Fruit fly (Drosophila melanogaster) whole organism, embryonic: ENCODE data around the gene Mst89B.
A peak's percentile ranks its signal among the peaks of the same experiment; 100 is the strongest.

Experiments
- Abd-B ChIP-seq: fragments of 200-800 bp; sonication (Bioruptor generic); optimal IDR thresholded peaks from 2 replicates; lab custom pipeline; 2018; ENCODE audit warnings: missing biosample characterization, mild to moderate bottlenecking, missing genetic modification characterization, moderate library complexity
- Asciz ChIP-seq: fragments of 200-800 bp; sonication (Bioruptor generic); optimal IDR thresholded peaks from 2 replicates; lab custom pipeline; 2017; ENCODE audit warnings: missing biosample characterization, mild to moderate bottlenecking, missing genetic modification characterization, missing genetic modification reagents
- CG10147 ChIP-seq: fragments of 200-800 bp; sonication (Bioruptor generic); optimal IDR thresholded peaks from 2 replicates; lab custom pipeline; 2019; ENCODE audit warnings: missing biosample characterization, mild to moderate bottlenecking, missing genetic modification characterization, moderate library complexity
- CG10462 ChIP-seq: fragments of 200-800 bp; sonication (Bioruptor generic); optimal IDR thresholded peaks from 2 replicates; lab custom pipeline; 2016; ENCODE audit warnings: missing biosample characterization, missing genetic modification characterization
- CG10654 ChIP-seq: fragments of 200-800 bp; sonication (Bioruptor generic); optimal IDR thresholded peaks from 2 replicates; lab custom pipeline; 2016; ENCODE audit warnings: missing biosample characterization, missing genetic modification characterization
- CG10979 ChIP-seq: fragments of 200-800 bp; sonication (Bioruptor generic); optimal IDR thresholded peaks from 2 replicates; lab custom pipeline; 2018; ENCODE audit warnings: missing biosample characterization, mild to moderate bottlenecking, missing genetic modification characterization, moderate library complexity
- CG11723 ChIP-seq: fragments of 200-800 bp; sonication (Bioruptor generic); optimal IDR thresholded peaks from 2 replicates; lab custom pipeline; 2017; ENCODE audit warnings: missing biosample characterization, mild to moderate bottlenecking, missing genetic modification characterization
- CG12219 ChIP-seq: fragments of 200-800 bp; sonication (Bioruptor generic); optimal IDR thresholded peaks from 3 replicates; lab custom pipeline; 2018; ENCODE audit warnings: missing biosample characterization, mild to moderate bottlenecking, missing genetic modification characterization
- CG13296 ChIP-seq: fragments of 200-800 bp; sonication (Bioruptor generic); optimal IDR thresholded peaks from 3 replicates; lab custom pipeline; 2018; ENCODE audit warnings: missing biosample characterization, mild to moderate bottlenecking, missing genetic modification characterization
- CG13424 ChIP-seq: fragments of 200-800 bp; sonication (Bioruptor generic); optimal IDR thresholded peaks from 2 replicates; lab custom pipeline; 2019; ENCODE audit warnings: missing biosample characterization, mild to moderate bottlenecking, missing genetic modification characterization, moderate library complexity
- CG13894 ChIP-seq: fragments of 200-800 bp; sonication (Bioruptor generic); optimal IDR thresholded peaks from 3 replicates; lab custom pipeline; 2018; ENCODE audit warnings: missing biosample characterization, mild to moderate bottlenecking, missing genetic modification characterization, moderate library complexity
- CG15269 ChIP-seq: fragments of 200-800 bp; sonication (Bioruptor generic); optimal IDR thresholded peaks from 2 replicates; lab custom pipeline; 2018; ENCODE audit warnings: missing biosample characterization, mild to moderate bottlenecking, missing genetic modification characterization, moderate library complexity
- CG18262 ChIP-seq: fragments of 200-800 bp; optimal IDR thresholded peaks from 3 replicates; lab custom pipeline; 2019; ENCODE audit warnings: missing biosample characterization, mild to moderate bottlenecking, missing genetic modification characterization, moderate library complexity
- CG18764 ChIP-seq: fragments of 200-800 bp; sonication (Bioruptor generic); optimal IDR thresholded peaks from 3 replicates; lab custom pipeline; 2016; ENCODE audit warnings: missing biosample characterization, missing genetic modification characterization
- CG2202 ChIP-seq: fragments of 200-800 bp; sonication (Bioruptor generic); optimal IDR thresholded peaks from 2 replicates; lab custom pipeline; 2018; ENCODE audit warnings: missing biosample characterization, mild to moderate bottlenecking, missing genetic modification characterization
- CG43689 ChIP-seq: fragments of 200-800 bp; sonication (Bioruptor generic); IDR thresholded peaks from 2 replicates; pipeline ENCODE4 v1.3.6; 2022; ENCODE audit warnings: missing biosample characterization, missing genetic modification characterization
- CG4820 ChIP-seq: fragments of 200-800 bp; sonication (Bioruptor generic); optimal IDR thresholded peaks from 3 replicates; lab custom pipeline; 2016; ENCODE audit warnings: missing biosample characterization, missing genetic modification characterization
- CG4854 ChIP-seq: fragments of 200-800 bp; sonication (Bioruptor generic); optimal IDR thresholded peaks from 2 replicates; lab custom pipeline; 2016; ENCODE audit warnings: missing biosample characterization, missing genetic modification characterization, inconsistent platforms
- CG6654 ChIP-seq: fragments of 200-800 bp; sonication (Bioruptor generic); optimal IDR thresholded peaks from 2 replicates; lab custom pipeline; 2017; ENCODE audit warnings: missing biosample characterization, mild to moderate bottlenecking, missing genetic modification characterization
- CG8359 ChIP-seq: fragments of 200-800 bp; sonication (Bioruptor generic); optimal IDR thresholded peaks from 2 replicates; lab custom pipeline; 2017; ENCODE audit warnings: missing biosample characterization, mild to moderate bottlenecking, missing genetic modification characterization, borderline replicate concordance
- CG8388 ChIP-seq: fragments of 200-800 bp; sonication (Bioruptor generic); optimal IDR thresholded peaks from 2 replicates; lab custom pipeline; 2019; ENCODE audit warnings: missing biosample characterization, mild to moderate bottlenecking, missing genetic modification characterization, moderate library complexity
- CG8924 ChIP-seq: fragments of 200-800 bp; optimal IDR thresholded peaks from 3 replicates; lab custom pipeline; 2019; ENCODE audit warnings: missing biosample characterization, mild to moderate bottlenecking, missing genetic modification characterization, moderate library complexity
- CG9817 ChIP-seq: fragments of 200-800 bp; sonication (Bioruptor generic); optimal IDR thresholded peaks from 2 replicates; lab custom pipeline; 2018; ENCODE audit warnings: missing biosample characterization, mild to moderate bottlenecking, missing genetic modification characterization, moderate library complexity
- CTCF ChIP-seq: fragments of 200-800 bp; sonication (Bioruptor generic); optimal IDR thresholded peaks from 2 replicates; lab custom pipeline; 2017; ENCODE audit warnings: missing biosample characterization, mild to moderate bottlenecking, missing genetic modification characterization, moderate library complexity
- D19B ChIP-seq: fragments of 200-800 bp; sonication (Bioruptor generic); optimal IDR thresholded peaks from 2 replicates; lab custom pipeline; 2017; ENCODE audit warnings: missing biosample characterization, mild to moderate bottlenecking, missing genetic modification characterization
- Fer2 ChIP-seq: fragments of 200-800 bp; sonication (Bioruptor generic); optimal IDR thresholded peaks from 2 replicates; lab custom pipeline; 2018; ENCODE audit warnings: missing biosample characterization, mild to moderate bottlenecking, missing genetic modification characterization, moderate library complexity
- HmgZ ChIP-seq: fragments of 200-800 bp; sonication (Bioruptor generic); optimal IDR thresholded peaks from 2 replicates; lab custom pipeline; 2018; ENCODE audit warnings: missing biosample characterization, mild to moderate bottlenecking, missing genetic modification characterization
- Hsf ChIP-seq: fragments of 200-800 bp; sonication (Bioruptor generic); optimal IDR thresholded peaks from 3 replicates; lab custom pipeline; 2016; ENCODE audit warnings: missing biosample characterization, missing genetic modification characterization
- MESR4 ChIP-seq: fragments of 200-800 bp; sonication (Bioruptor generic); optimal IDR thresholded peaks from 2 replicates; lab custom pipeline; 2018; ENCODE audit warnings: missing biosample characterization, mild to moderate bottlenecking, missing genetic modification characterization, moderate library complexity
- Max ChIP-seq: fragments of 200-800 bp; sonication (Bioruptor generic); optimal IDR thresholded peaks from 2 replicates; lab custom pipeline; 2016; ENCODE audit warnings: missing biosample characterization, mild to moderate bottlenecking, missing genetic modification characterization
- Meics ChIP-seq: fragments of 200-800 bp; sonication (Bioruptor generic); optimal IDR thresholded peaks from 2 replicates; lab custom pipeline; 2017; ENCODE audit warnings: missing biosample characterization, mild to moderate bottlenecking, missing genetic modification characterization
- Oli ChIP-seq: fragments of 200-800 bp; sonication (Bioruptor generic); optimal IDR thresholded peaks from 2 replicates; lab custom pipeline; 2018; ENCODE audit warnings: missing biosample characterization, mild to moderate bottlenecking, missing genetic modification characterization, moderate library complexity
- Side ChIP-seq: fragments of 200-800 bp; sonication (Bioruptor generic); optimal IDR thresholded peaks from 2 replicates; lab custom pipeline; 2016; ENCODE audit warnings: missing biosample characterization, missing genetic modification characterization
- Sry-β ChIP-seq: fragments of 200-800 bp; sonication (Bioruptor generic); optimal IDR thresholded peaks from 2 replicates; lab custom pipeline; 2018; ENCODE audit warnings: missing biosample characterization, mild to moderate bottlenecking, missing genetic modification characterization, moderate library complexity
- YL-1 ChIP-seq: fragments of 200-800 bp; sonication (Bioruptor generic); optimal IDR thresholded peaks from 3 replicates; lab custom pipeline; 2017; ENCODE audit warnings: missing biosample characterization, mild to moderate bottlenecking, missing genetic modification characterization
- ems ChIP-seq: fragments of 200-800 bp; sonication (Bioruptor generic); optimal IDR thresholded peaks from 3 replicates; lab custom pipeline; 2016; ENCODE audit warnings: missing biosample characterization, missing genetic modification characterization
- fd102C ChIP-seq: fragments of 200-800 bp; sonication (Bioruptor generic); optimal IDR thresholded peaks from 2 replicates; lab custom pipeline; 2018; ENCODE audit warnings: missing biosample characterization, mild to moderate bottlenecking, missing genetic modification characterization, moderate library complexity
- fd96Cb ChIP-seq: fragments of 200-800 bp; sonication (Bioruptor generic); optimal IDR thresholded peaks from 2 replicates; lab custom pipeline; 2018; ENCODE audit warnings: missing biosample characterization, mild to moderate bottlenecking, missing genetic modification characterization, moderate library complexity
- ftz-f1 ChIP-seq: fragments of 200-800 bp; sonication (Bioruptor generic); optimal IDR thresholded peaks from 2 replicates; lab custom pipeline; 2016; ENCODE audit warnings: missing biosample characterization, missing genetic modification characterization
- grn ChIP-seq: fragments of 200-800 bp; sonication (Bioruptor generic); optimal IDR thresholded peaks from 3 replicates; lab custom pipeline; 2017; ENCODE audit warnings: missing biosample characterization, missing genetic modification characterization
- lab ChIP-seq: fragments of 200-800 bp; sonication (Bioruptor generic); optimal IDR thresholded peaks from 3 replicates; lab custom pipeline; 2017; ENCODE audit warnings: missing biosample characterization, missing genetic modification characterization, mild to moderate bottlenecking, moderate library complexity, missing genetic modification reagents
- nau ChIP-seq: fragments of 200-800 bp; sonication (Bioruptor generic); optimal IDR thresholded peaks from 3 replicates; lab custom pipeline; 2017; ENCODE audit warnings: missing biosample characterization, mild to moderate bottlenecking, missing genetic modification characterization, missing genetic modification reagents
- odd ChIP-seq: fragments of 200-800 bp; sonication (Bioruptor generic); optimal IDR thresholded peaks from 2 replicates; lab custom pipeline; 2017; ENCODE audit warnings: missing biosample characterization, mild to moderate bottlenecking, missing genetic modification characterization
- org-1 ChIP-seq: fragments of 200-800 bp; sonication (Bioruptor generic); optimal IDR thresholded peaks from 2 replicates; lab custom pipeline; 2017; ENCODE audit warnings: missing biosample characterization, missing genetic modification characterization
- ro ChIP-seq: fragments of 200-800 bp; sonication (Bioruptor generic); IDR thresholded peaks from 2 replicates; pipeline ENCODE4 v1.3.6; 2022; ENCODE audit warnings: missing biosample characterization, missing genetic modification characterization
- sd ChIP-seq: fragments of 200-800 bp; sonication (Bioruptor generic); optimal IDR thresholded peaks from 3 replicates; lab custom pipeline; 2018; ENCODE audit warnings: missing biosample characterization, mild to moderate bottlenecking, missing genetic modification characterization, moderate library complexity
- slp2 ChIP-seq: fragments of 200-800 bp; sonication (Bioruptor generic); optimal IDR thresholded peaks from 2 replicates; lab custom pipeline; 2016; ENCODE audit warnings: missing biosample characterization, missing genetic modification characterization
- sob ChIP-seq: fragments of 200-800 bp; sonication (Bioruptor generic); IDR thresholded peaks from 2 replicates; pipeline ENCODE4 v1.3.6; 2022; ENCODE audit warnings: missing biosample characterization, missing genetic modification characterization
- unpg ChIP-seq: fragments of 200-800 bp; sonication (Bioruptor generic); optimal IDR thresholded peaks from 3 replicates; lab custom pipeline; 2018; ENCODE audit warnings: missing biosample characterization, mild to moderate bottlenecking, missing genetic modification characterization, moderate library complexity
- zen ChIP-seq: fragments of 200-800 bp; sonication (Bioruptor generic); optimal IDR thresholded peaks from 3 replicates; lab custom pipeline; 2018; ENCODE audit warnings: missing biosample characterization, mild to moderate bottlenecking, missing genetic modification characterization, moderate library complexity

The Mst89B gene

dm6 chr3R:16253427-16253883 is 13.4 kb upstream of the Mst89B start (continued):
- peak; percentile 88 for TF ChIP-seq Meics (GFP tag; lab: Kevin White, UChicago)
- peak; percentile 84 for TF ChIP-seq CG10979
- TF ChIP-seq CG2202 (tag; lab: Kevin White, UChicago) = peak; percentile 8
- peak; percentile 75 for TF ChIP-seq CG10147 (GFP tag; lab: Kevin White, UChicago)
- TF ChIP-seq D19B (GFP tag; lab: Kevin White, UChicago) = peak; percentile 66
- TF ChIP-seq CG18764 (GFP tag; lab: Kevin White, UChicago) = peak; percentile 35
- peak; percentile 6 for TF ChIP-seq CTCF (GFP tag; lab: Kevin White, UChicago)
- TF ChIP-seq Side = no peak
- peak; percentile 74 for TF ChIP-seq Abd-B (GFP tag; lab: Kevin White, UChicago)
- peak; percentile 87 for TF ChIP-seq CG13424
- TF ChIP-seq CG12219 (GFP tag; lab: Kevin White, UChicago) = peak; percentile 8
- TF ChIP-seq CG8359 (GFP tag; lab: Kevin White, UChicago) = peak; percentile 24
- TF ChIP-seq slp2 (GFP tag; lab: Kevin White, UChicago) = peak; percentile 47
- no peak for TF ChIP-seq HmgZ
- peak; percentile 8 for TF ChIP-seq CG4854 (GFP tag; lab: Kevin White, UChicago)
- TF ChIP-seq CG10654 (GFP tag; lab: Kevin White, UChicago) = peak; percentile 64
- TF ChIP-seq Hsf (GFP tag; lab: Kevin White, UChicago) = peak; percentile 48
- TF ChIP-seq CG6654 (GFP tag; lab: Kevin White, UChicago) = peak; percentile 58
- peak; percentile 73 for TF ChIP-seq nau (GFP tag; lab: Kevin White, UChicago)
- TF ChIP-seq YL-1 (GFP tag; lab: Kevin White, UChicago) = peak; percentile 54
- no peak for TF ChIP-seq CG13894
- TF ChIP-seq Oli = peak; percentile 89
- no peak for TF ChIP-seq sd
- no peak for TF ChIP-seq ro (GFP tag; lab: Robert Waterston, UW)
- TF ChIP-seq ems = no peak
- peak; percentile 90 for TF ChIP-seq CG18262 (tag; lab: Kevin White, UChicago)
- TF ChIP-seq lab (GFP tag; lab: Kevin White, UChicago) = peak; percentile 87
- TF ChIP-seq Fer2 (tag; lab: Kevin White, UChicago) = peak; percentile 55
- peak; percentile 59 for TF ChIP-seq CG11723 (GFP tag; lab: Kevin White, UChicago)
- peak; percentile 59 for TF ChIP-seq Max (GFP tag; lab: Kevin White, UChicago)
- peak; percentile 69 for TF ChIP-seq CG4820 (GFP tag; lab: Kevin White, UChicago)
- peak; percentile 74 for TF ChIP-seq org-1 (GFP tag; lab: Kevin White, UChicago)
- no peak for TF ChIP-seq sob (GFP tag; lab: Robert Waterston, UW)
- no peak for TF ChIP-seq MESR4 (GFP tag; lab: Kevin White, UChicago)
- peak; percentile 72 for TF ChIP-seq unpg
- TF ChIP-seq CG13296 (GFP tag; lab: Kevin White, UChicago) = peak; percentile 88
- TF ChIP-seq CG8388 (GFP tag; lab: Kevin White, UChicago) = peak; percentile 73
- peak; percentile 86 for TF ChIP-seq Asciz (GFP tag; lab: Kevin White, UChicago)
- peak; percentile 61 for TF ChIP-seq CG9817 (tag; lab: Kevin White, UChicago)
- no peak for TF ChIP-seq CG43689 (GFP tag; lab: Robert Waterston, UW)
- TF ChIP-seq fd102C = no peak
- TF ChIP-seq Sry-β (GFP tag; lab: Kevin White, UChicago) = peak; percentile 18
- peak; percentile 57 for TF ChIP-seq CG10462 (GFP tag; lab: Kevin White, UChicago)
- peak; percentile 87 for TF ChIP-seq CG15269
- peak; percentile 49 for TF ChIP-seq zen (tag; lab: Kevin White, UChicago)
- no peak for TF ChIP-seq ftz-f1 (GFP tag; lab: Kevin White, UChicago)
- TF ChIP-seq grn (GFP tag; lab: Kevin White, UChicago) = no peak
- TF ChIP-seq fd96Cb = peak; percentile 78
- TF ChIP-seq CG8924 (tag; lab: Kevin White, UChicago) = peak; percentile 88
- TF ChIP-seq odd = peak; percentile 87
